Worm (Caenorhabditis elegans) whole organism, early embryonic: ENCODE measurements around the gene Y61A9LA.7.
"Not testable (repeated sequence)": the region's sequence is repeated elsewhere in the genome, so short reads cannot be mapped to it uniquely, and the experiment has no call there.

Source experiments
- B0310.2 ChIP-seq: sonication (generic microtip); optimal IDR thresholded peaks from 2 replicates; lab custom pipeline; 2016; ENCODE audit warnings: mild to moderate bottlenecking, missing genetic modification characterization, missing compliant biosample characterization
- F13C5.2 ChIP-seq: sonication (generic microtip); optimal IDR thresholded peaks from 2 replicates; lab custom pipeline; 2017; ENCODE audit warnings: mild to moderate bottlenecking, missing genetic modification characterization, inconsistent platforms, missing compliant biosample characterization
- aly-1 ChIP-seq: sonication (generic microtip); optimal IDR thresholded peaks from 2 replicates; lab custom pipeline; 2016; ENCODE audit warnings: missing genetic modification characterization, missing compliant biosample characterization
- ama-1 ChIP-seq: fragments of 150-350 bp; optimal IDR thresholded peaks from 2 replicates; lab custom pipeline; 2014
- ceh-13 ChIP-seq: fragments of 200-800 bp; sonication (Bioruptor generic); optimal IDR thresholded peaks from 2 replicates; lab custom pipeline; 2018; ENCODE audit warnings: mild to moderate bottlenecking, missing genetic modification characterization, missing compliant biosample characterization
- ceh-36 ChIP-seq: sonication (generic microtip); optimal IDR thresholded peaks from 2 replicates; lab custom pipeline; 2016; ENCODE audit warnings: missing genetic modification characterization, inconsistent platforms, missing compliant biosample characterization
- ets-7 ChIP-seq: sonication (generic microtip); optimal IDR thresholded peaks from 2 replicates; lab custom pipeline; 2016; ENCODE audit warnings: missing genotype, missing genetic modification characterization, missing compliant biosample characterization
- flt-1 ChIP-seq: fragments of 200-800 bp; sonication (Bioruptor generic); IDR thresholded peaks from 2 replicates; pipeline ENCODE4 v1.3.6; 2022; ENCODE audit warnings: missing genetic modification characterization, missing compliant biosample characterization
- hmbx-1 ChIP-seq: sonication (generic microtip); optimal IDR thresholded peaks from 2 replicates; lab custom pipeline; 2016; ENCODE audit warnings: mild to moderate bottlenecking, missing genetic modification characterization, missing compliant biosample characterization
- hmg-4 ChIP-seq: fragments of 200-800 bp; sonication (Bioruptor generic); optimal IDR thresholded peaks from 2 replicates; lab custom pipeline; 2018; ENCODE audit warnings: mild to moderate bottlenecking, missing genetic modification characterization, missing compliant biosample characterization
- hnd-1 ChIP-seq: sonication (generic microtip); optimal IDR thresholded peaks from 2 replicates; lab custom pipeline; 2016; ENCODE audit warnings: missing genetic modification characterization, missing compliant biosample characterization
- pes-1 ChIP-seq: fragments of 200-800 bp; sonication (Bioruptor generic); IDR thresholded peaks from 2 replicates; pipeline ENCODE4 v1.3.6; 2022; ENCODE audit warnings: missing genetic modification reagents, missing genetic modification characterization, missing compliant biosample characterization
- scrt-1 ChIP-seq: fragments of 200-800 bp; sonication (Bioruptor generic); IDR thresholded peaks from 2 replicates; pipeline ENCODE4 v1.3.6; 2022; ENCODE audit warnings: missing genetic modification characterization, missing compliant biosample characterization
- sea-1 ChIP-seq: fragments of 200-800 bp; sonication (Bioruptor generic); conservative IDR thresholded peaks from 2 replicates; pipeline ENCODE4 v1.3.6; 2022; ENCODE audit warnings: missing genetic modification characterization, missing compliant biosample characterization
- tbx-11 ChIP-seq: fragments of 200-800 bp; sonication (Bioruptor generic); IDR thresholded peaks from 2 replicates; pipeline ENCODE4 v1.3.6; 2022; ENCODE audit warnings: missing genetic modification characterization, missing compliant biosample characterization
- tbx-37 ChIP-seq: fragments of 200-800 bp; sonication (Bioruptor generic); conservative IDR thresholded peaks from 2 replicates; pipeline ENCODE4 v1.3.6; 2022; ENCODE audit warnings: missing genetic modification reagents, missing genetic modification characterization, missing compliant biosample characterization
- tra-4 ChIP-seq: sonication (generic microtip); optimal IDR thresholded peaks from 2 replicates; lab custom pipeline; 2017; ENCODE audit warnings: missing genetic modification characterization, missing compliant biosample characterization

Gene Y61A9LA.7

ce11 chrV:4573824-4574223 is 14.2 kb upstream of the Y61A9LA.7 start, which contains the start of gene hpo-39:
Gene hpo-39 (minus strand): TSS chrV:4573924.
- TF ChIP-seq ceh-36 (tag; lab: Kevin White, UChicago); sea-1 (GFP tag; lab: Robert Waterston, UW); F13C5.2 (tag; lab: Kevin White, UChicago): not testable (repeated sequence)

- no peak for TF ChIP-seq aly-1 (tag; lab: Kevin White, UChicago)
- no peak for TF ChIP-seq pes-1
- no peak for TF ChIP-seq ceh-36 (tag; lab: Kevin White, UChicago)
- no peak for TF ChIP-seq B0310.2 (tag; lab: Kevin White, UChicago)
- no peak for TF ChIP-seq hmg-4 (GFP tag; lab: Kevin White, UChicago)
- TF ChIP-seq tbx-37 = no peak
- TF ChIP-seq tbx-11 (GFP tag; lab: Robert Waterston, UW) = no peak
- TF ChIP-seq tra-4 (tag; lab: Kevin White, UChicago) = no peak
- no peak for TF ChIP-seq ets-7 (tag; lab: Kevin White, UChicago)
- TF ChIP-seq flt-1 = no peak
- TF ChIP-seq ceh-13 = no peak
Measured at ce11 chrV:4571997-4572396, 12.4 kb upstream of the Y61A9LA.7 start.

- TF ChIP-seq hnd-1 (tag; lab: Kevin White, UChicago) = no peak
- TF ChIP-seq F13C5.2 (tag; lab: Kevin White, UChicago) = no peak
- TF ChIP-seq tbx-11 (GFP tag; lab: Robert Waterston, UW) = no peak
- TF ChIP-seq flt-1 = no peak
- no peak for TF ChIP-seq hmbx-1 (tag; lab: Kevin White, UChicago)
- no peak for TF ChIP-seq ceh-13
- no peak for TF ChIP-seq tra-4 (tag; lab: Kevin White, UChicago)
- no peak for TF ChIP-seq B0310.2 (tag; lab: Kevin White, UChicago)
- TF ChIP-seq scrt-1 = no peak
- no peak for TF ChIP-seq aly-1 (tag; lab: Kevin White, UChicago)
- TF ChIP-seq sea-1 (GFP tag; lab: Robert Waterston, UW) = no peak
- no peak for TF ChIP-seq tbx-37
- TF ChIP-seq ets-7 (tag; lab: Kevin White, UChicago) = no peak
- TF ChIP-seq ceh-36 (tag; lab: Kevin White, UChicago) = no peak
- TF ChIP-seq pes-1 = no peak
- TF ChIP-seq ama-1 (lab: Kevin White, UChicago) = no peak
- no peak for TF ChIP-seq hmg-4 (GFP tag; lab: Kevin White, UChicago)
Measured at ce11 chrV:4570833-4571232, 11.2 kb upstream of the Y61A9LA.7 start, which contains the start of gene Y61A9LA.3. Gene Y61A9LA.3 (plus strand): TSS chrV:4571133.

- no peak for TF ChIP-seq ets-7 (tag; lab: Kevin White, UChicago)
- no peak for TF ChIP-seq sea-1 (GFP tag; lab: Robert Waterston, UW)
- no peak for TF ChIP-seq tbx-11 (GFP tag; lab: Robert Waterston, UW)
- no peak for TF ChIP-seq tra-4 (tag; lab: Kevin White, UChicago)
- no peak for TF ChIP-seq ceh-36 (tag; lab: Kevin White, UChicago)
- no peak for TF ChIP-seq aly-1 (tag; lab: Kevin White, UChicago)
- no peak for TF ChIP-seq tbx-37
- TF ChIP-seq ama-1 (lab: Kevin White, UChicago) = no peak
Measured at ce11 chrV:4569999-4570627, 10.5 kb upstream of the Y61A9LA.7 start, which contains the start of gene sut-2. Gene sut-2 (minus strand): TSS chrV:4570049.

- TF ChIP-seq hmbx-1 (tag; lab: Kevin White, UChicago) = no peak
- TF ChIP-seq hnd-1 (tag; lab: Kevin White, UChicago) = no peak
- no peak for TF ChIP-seq flt-1
- no peak for TF ChIP-seq aly-1 (tag; lab: Kevin White, UChicago)
- no peak for TF ChIP-seq ets-7 (tag; lab: Kevin White, UChicago)
- no peak for TF ChIP-seq tra-4 (tag; lab: Kevin White, UChicago)
- TF ChIP-seq ceh-13 = no peak
- no peak for TF ChIP-seq B0310.2 (tag; lab: Kevin White, UChicago)
- TF ChIP-seq ama-1 (lab: Kevin White, UChicago) = no peak
- no peak for TF ChIP-seq pes-1
- TF ChIP-seq ceh-36 (tag; lab: Kevin White, UChicago) = no peak
- TF ChIP-seq tbx-37 = no peak
Measured at ce11 chrV:4562493-4562892, 2.9 kb upstream of the Y61A9LA.7 start.

- TF ChIP-seq hmbx-1 (tag; lab: Kevin White, UChicago); F13C5.2 (tag; lab: Kevin White, UChicago); flt-1: not testable (repeated sequence)
Measured at ce11 chrV:4560441-4560840, 840 bp upstream of the Y61A9LA.7 start, which contains the start of gene Y61A9LA.4. Gene Y61A9LA.4 (plus strand): TSS chrV:4560741.

ce11 chrV:4553572-4553971 is 6.0 kb downstream of the Y61A9LA.7 start, which contains the start of gene Y61A9LA.12:
Gene Y61A9LA.12 (plus strand): TSS chrV:4553872.
- not testable (repeated sequence) for TF ChIP-seq hmbx-1 (tag; lab: Kevin White, UChicago); flt-1; ets-7 (tag; lab: Kevin White, UChicago)

ce11 chrV:4551911-4552310 is 7.7 kb downstream of the Y61A9LA.7 start:
- no peak for TF ChIP-seq tbx-11 (GFP tag; lab: Robert Waterston, UW)
- no peak for TF ChIP-seq ceh-36 (tag; lab: Kevin White, UChicago)
- no peak for TF ChIP-seq sea-1 (GFP tag; lab: Robert Waterston, UW)
- no peak for TF ChIP-seq tra-4 (tag; lab: Kevin White, UChicago)
- TF ChIP-seq scrt-1 = no peak
- no peak for TF ChIP-seq hmg-4 (GFP tag; lab: Kevin White, UChicago)
- TF ChIP-seq hnd-1 (tag; lab: Kevin White, UChicago) = no peak
- no peak for TF ChIP-seq ama-1 (lab: Kevin White, UChicago)
- TF ChIP-seq B0310.2 (tag; lab: Kevin White, UChicago) = no peak
- TF ChIP-seq ceh-13 = no peak
- no peak for TF ChIP-seq pes-1
- no peak for TF ChIP-seq ets-7 (tag; lab: Kevin White, UChicago)
- TF ChIP-seq hmbx-1 (tag; lab: Kevin White, UChicago) = no peak
- TF ChIP-seq tbx-37 = no peak
- TF ChIP-seq aly-1 (tag; lab: Kevin White, UChicago) = no peak
- no peak for TF ChIP-seq F13C5.2 (tag; lab: Kevin White, UChicago)
- TF ChIP-seq flt-1 = no peak
